Worm (Caenorhabditis elegans): ENCODE results near the gene grd-4.

Gene grd-4

ce11 chrX:8499721-8500120 lies 1.3 kb upstream of the grd-4 start, which contains the start of gene grd-14:
grd-14 (plus strand) TSS chrX:8500021.
- TF ChIP-seq ceh-43 (GFP tag; optimal IDR thresholded peaks at IDR 0.05) (no peak), ceh-39 (tag; optimal IDR thresholded peaks at IDR 0.05) (no peak), cnd-1 (tag; optimal IDR thresholded peaks at IDR 0.05) (no peak), elt-3 (tag; optimal IDR thresholded peaks at IDR 0.05) (no peak), nhr-76 (tag; optimal IDR thresholded peaks at IDR 0.05) (no peak), flh-1 (GFP tag; optimal IDR thresholded peaks at IDR 0.05) (no peak), unc-120 (tag; optimal IDR thresholded peaks at IDR 0.05; ENCODE audit: poor library complexity, severe bottlenecking) (no peak), lin-13 (tag; optimal IDR thresholded peaks at IDR 0.05) (no peak), mls-2 (tag; optimal IDR thresholded peaks at IDR 0.05) (no peak), ham-2 (GFP tag; optimal IDR thresholded peaks at IDR 0.05) (no peak)

ce11 chrX:8504207-8504606 lies 3.2 kb downstream of the grd-4 start:
- TF ChIP-seq ztf-11 (tag; optimal IDR thresholded peaks at IDR 0.05) (no peak), nhr-12 (tag; optimal IDR thresholded peaks at IDR 0.05) (no peak), pha-4 (tag; optimal IDR thresholded peaks at IDR 0.05) (no peak), sem-2 (GFP tag; optimal IDR thresholded peaks at IDR 0.05) (no peak), lsy-2 (tag; optimal IDR thresholded peaks at IDR 0.05) (no peak), blmp-1 (tag; optimal IDR thresholded peaks at IDR 0.05) (no peak), lin-32 (GFP tag; optimal IDR thresholded peaks at IDR 0.05) (no peak), ham-2 (GFP tag; optimal IDR thresholded peaks at IDR 0.05) (no peak), drap-1 (GFP tag; optimal IDR thresholded peaks at IDR 0.05) (no peak)

- no peak for TF ChIP-seq sptf-1 (tag; optimal IDR thresholded peaks at IDR 0.05)
These were observed 6.0 kb downstream of the grd-4 start for ce11 chrX:8507053-8507452.

- no peak for TF ChIP-seq lin-13 (tag; optimal IDR thresholded peaks at IDR 0.05)
- TF ChIP-seq pha-4 (tag; optimal IDR thresholded peaks at IDR 0.05) = no peak
- no peak for TF ChIP-seq nhr-28 (tag; optimal IDR thresholded peaks at IDR 0.05)
- no peak for TF ChIP-seq ceh-43 (GFP tag; optimal IDR thresholded peaks at IDR 0.05)
- no peak for TF ChIP-seq zip-8 (tag; optimal IDR thresholded peaks at IDR 0.05)
- TF ChIP-seq unc-62 (GFP tag; optimal IDR thresholded peaks at IDR 0.05) = no peak
- no peak for TF ChIP-seq ces-1 (GFP tag; optimal IDR thresholded peaks at IDR 0.05)
- TF ChIP-seq cnd-1 (tag; optimal IDR thresholded peaks at IDR 0.05) = no peak
- no peak for TF ChIP-seq M03D4.4 (tag; optimal IDR thresholded peaks at IDR 0.05)
- TF ChIP-seq nhr-12 (tag; optimal IDR thresholded peaks at IDR 0.05) = no peak
- no peak for TF ChIP-seq mab-5 (tag; optimal IDR thresholded peaks at IDR 0.05)
- TF ChIP-seq ztf-11 (tag; optimal IDR thresholded peaks at IDR 0.05) = no peak
- TF ChIP-seq blmp-1 (tag; optimal IDR thresholded peaks at IDR 0.05) = no peak
- TF ChIP-seq drap-1 (GFP tag; optimal IDR thresholded peaks at IDR 0.05) = no peak
These were observed 6.6 kb downstream of the grd-4 start, which contains the start of gene H03E18.1 for ce11 chrX:8507576-8507975. H03E18.1 (plus strand) TSS chrX:8507876.

- TF ChIP-seq ces-1 (GFP tag; optimal IDR thresholded peaks at IDR 0.05) = no peak
- no peak for TF ChIP-seq pha-4 (tag; optimal IDR thresholded peaks at IDR 0.05)
- no peak for TF ChIP-seq zip-8 (tag; optimal IDR thresholded peaks at IDR 0.05)
- no peak for TF ChIP-seq hlh-1 (tag; optimal IDR thresholded peaks at IDR 0.05)
- TF ChIP-seq lin-32 (GFP tag; optimal IDR thresholded peaks at IDR 0.05) = no peak
- no peak for TF ChIP-seq blmp-1 (tag; optimal IDR thresholded peaks at IDR 0.05)
- TF ChIP-seq lsy-2 (tag; optimal IDR thresholded peaks at IDR 0.05) = no peak
These were observed 8.1 kb downstream of the grd-4 start for ce11 chrX:8509088-8509487.

ce11 chrX:8520402-8520801 lies 19.4 kb downstream of the grd-4 start, which contains the start of gene H03E18.2:
H03E18.2 (minus strand) TSS chrX:8520502.
- TF ChIP-seq unc-62 (GFP tag; optimal IDR thresholded peaks at IDR 0.05) (no peak), mab-5 (tag; optimal IDR thresholded peaks at IDR 0.05) (no peak), unc-120 (tag; optimal IDR thresholded peaks at IDR 0.05; ENCODE audit: poor library complexity, severe bottlenecking) (no peak), cnd-1 (tag; optimal IDR thresholded peaks at IDR 0.05) (no peak), sptf-1 (tag; optimal IDR thresholded peaks at IDR 0.05) (no peak), elt-3 (tag; optimal IDR thresholded peaks at IDR 0.05) (no peak)

ce11 chrX:8521614-8522013 lies 20.6 kb downstream of the grd-4 start, which contains the start of gene C03G5.14:
C03G5.14 (plus strand) TSS chrX:8521914.
- TF ChIP-seq flh-1 (GFP tag; optimal IDR thresholded peaks at IDR 0.05) (no peak), bed-3 (GFP tag; optimal IDR thresholded peaks at IDR 0.05) (no peak), unc-120 (tag; optimal IDR thresholded peaks at IDR 0.05; ENCODE audit: poor library complexity, severe bottlenecking) (no peak), ces-1 (GFP tag; optimal IDR thresholded peaks at IDR 0.05) (no peak), pha-4 (tag; optimal IDR thresholded peaks at IDR 0.05) (no peak), mls-2 (tag; optimal IDR thresholded peaks at IDR 0.05) (no peak), blmp-1 (tag; optimal IDR thresholded peaks at IDR 0.05) (no peak), elt-1 (tag; optimal IDR thresholded peaks at IDR 0.05; ENCODE audit: borderline replicate concordance, insufficient read depth) (no peak), cnd-1 (tag; optimal IDR thresholded peaks at IDR 0.05) (no peak), unc-39 (tag; optimal IDR thresholded peaks at IDR 0.05) (no peak), lin-13 (tag; optimal IDR thresholded peaks at IDR 0.05) (no peak), elt-3 (tag; optimal IDR thresholded peaks at IDR 0.05) (no peak), ham-2 (GFP tag; optimal IDR thresholded peaks at IDR 0.05) (no peak), nhr-28 (tag; optimal IDR thresholded peaks at IDR 0.05) (no peak), hlh-1 (tag; optimal IDR thresholded peaks at IDR 0.05) (no peak), ceh-43 (GFP tag; optimal IDR thresholded peaks at IDR 0.05) (no peak), sem-2 (GFP tag; optimal IDR thresholded peaks at IDR 0.05) (no peak)

All from whole organism, mixed stage, embryonic.